Worm (Caenorhabditis elegans) whole organism, mixed stage, embryonic: Measurements from ENCODE around the gene T26H5.4.

Source experiments
- M03D4.4 ChIP-seq: sonication (generic microtip); optimal IDR thresholded peaks from 2 replicates; lab custom pipeline; 2017; ENCODE audit warnings: mild to moderate bottlenecking, missing genetic modification characterization, missing compliant biosample characterization
- bed-3 ChIP-seq: fragments of 200-800 bp; sonication (Bioruptor generic); optimal IDR thresholded peaks from 3 replicates; lab custom pipeline; 2018; ENCODE audit warnings: mild to moderate bottlenecking, missing genetic modification characterization, moderate library complexity, missing compliant biosample characterization
- blmp-1 ChIP-seq: fragments of 150-350 bp; optimal IDR thresholded peaks from 2 replicates; lab custom pipeline; 2014; ENCODE audit warnings: missing biosample characterization, missing genetic modification characterization
- ceh-43 ChIP-seq: fragments of 200-800 bp; sonication (Bioruptor generic); optimal IDR thresholded peaks from 2 replicates; lab custom pipeline; 2018; ENCODE audit warnings: mild to moderate bottlenecking, missing genetic modification characterization, moderate library complexity, missing compliant biosample characterization
- ceh-83 ChIP-seq: fragments of 200-800 bp; sonication (Bioruptor generic); optimal IDR thresholded peaks from 2 replicates; lab custom pipeline; 2018; ENCODE audit warnings: mild to moderate bottlenecking, missing genetic modification characterization, missing compliant biosample characterization
- ces-1 ChIP-seq: fragments of 150-350 bp; optimal IDR thresholded peaks from 2 replicates; lab custom pipeline; 2014; ENCODE audit warnings: missing biosample characterization, missing genetic modification reagents, missing genetic modification characterization
- cnd-1 ChIP-seq: fragments of 200-800 bp; sonication (Bioruptor generic); optimal IDR thresholded peaks from 2 replicates; lab custom pipeline; 2018; ENCODE audit warnings: mild to moderate bottlenecking, missing genetic modification characterization, missing compliant biosample characterization
- drap-1 ChIP-seq: fragments of 200-800 bp; sonication (Bioruptor generic); optimal IDR thresholded peaks from 3 replicates; lab custom pipeline; 2018; ENCODE audit warnings: mild to moderate bottlenecking, missing genetic modification characterization, missing compliant biosample characterization
- elt-3 ChIP-seq: fragments of 150-350 bp; optimal IDR thresholded peaks from 2 replicates; lab custom pipeline; 2014; ENCODE audit warnings: missing biosample characterization, missing genetic modification characterization
- flh-1 ChIP-seq: fragments of 200-800 bp; sonication (Bioruptor generic); optimal IDR thresholded peaks from 2 replicates; lab custom pipeline; 2018; ENCODE audit warnings: mild to moderate bottlenecking, missing genetic modification characterization, moderate library complexity, missing compliant biosample characterization
- hlh-1 ChIP-seq: fragments of 150-350 bp; optimal IDR thresholded peaks from 2 replicates; lab custom pipeline; 2014; ENCODE audit warnings: missing biosample characterization, missing genetic modification reagents, missing genetic modification characterization
- lin-13 ChIP-seq: fragments of 150-350 bp; optimal IDR thresholded peaks from 2 replicates; lab custom pipeline; 2014; ENCODE audit warnings: missing biosample characterization, missing genetic modification characterization
- mab-5 ChIP-seq: fragments of 150-350 bp; optimal IDR thresholded peaks from 2 replicates; lab custom pipeline; 2014; ENCODE audit warnings: missing biosample characterization, missing genetic modification characterization
- mep-1 ChIP-seq: fragments of 150-350 bp; optimal IDR thresholded peaks from 2 replicates; lab custom pipeline; 2017; ENCODE audit warnings: missing biosample characterization, missing genetic modification reagents, missing genetic modification characterization, inconsistent platforms
- mls-2 ChIP-seq: sonication (generic microtip); optimal IDR thresholded peaks from 2 replicates; lab custom pipeline; 2016; ENCODE audit warnings: mild to moderate bottlenecking, missing genetic modification characterization, moderate library complexity, missing compliant biosample characterization
- nhr-12 ChIP-seq: fragments of 150-350 bp; optimal IDR thresholded peaks from 2 replicates; lab custom pipeline; 2014; ENCODE audit warnings: missing biosample characterization, missing genetic modification characterization
- nhr-237 ChIP-seq: fragments of 150-350 bp; optimal IDR thresholded peaks from 2 replicates; lab custom pipeline; 2014; ENCODE audit warnings: missing biosample characterization, missing genetic modification characterization
- nhr-28 ChIP-seq: fragments of 150-350 bp; optimal IDR thresholded peaks from 2 replicates; lab custom pipeline; 2014; ENCODE audit warnings: missing biosample characterization, missing genetic modification characterization
- nhr-76 ChIP-seq: sonication (generic microtip); optimal IDR thresholded peaks from 2 replicates; lab custom pipeline; 2017; ENCODE audit warnings: missing biosample characterization, missing genetic modification characterization
- pha-4 ChIP-seq: fragments of 150-350 bp; optimal IDR thresholded peaks from 2 replicates; lab custom pipeline; 2018; ENCODE audit warnings: missing biosample characterization, missing genetic modification reagents, missing genetic modification characterization
- sem-2 ChIP-seq: fragments of 200-800 bp; sonication (Bioruptor generic); optimal IDR thresholded peaks from 2 replicates; lab custom pipeline; 2018; ENCODE audit warnings: mild to moderate bottlenecking, missing genetic modification characterization, missing compliant biosample characterization
- snpc-4 ChIP-seq: fragments of 150-350 bp; optimal IDR thresholded peaks from 2 replicates; lab custom pipeline; 2014; ENCODE audit warnings: missing biosample characterization, missing genetic modification characterization
- sptf-1 ChIP-seq: sonication (generic microtip); optimal IDR thresholded peaks from 2 replicates; lab custom pipeline; 2017; ENCODE audit warnings: mild to moderate bottlenecking, missing genetic modification characterization, moderate library complexity, missing compliant biosample characterization
- tbx-8 ChIP-seq: fragments of 200-800 bp; sonication (Bioruptor generic); optimal IDR thresholded peaks from 2 replicates; lab custom pipeline; 2018; ENCODE audit warnings: mild to moderate bottlenecking, missing genetic modification characterization, moderate library complexity, missing compliant biosample characterization
- unc-39 ChIP-seq: fragments of 150-350 bp; optimal IDR thresholded peaks from 2 replicates; lab custom pipeline; 2014; ENCODE audit warnings: missing biosample characterization, missing genetic modification characterization
- unc-62 ChIP-seq: fragments of 150-350 bp; optimal IDR thresholded peaks from 2 replicates; lab custom pipeline; 2014; ENCODE audit warnings: missing biosample characterization, missing genetic modification reagents, missing genetic modification characterization
- zip-8 ChIP-seq: fragments of 150-350 bp; optimal IDR thresholded peaks from 2 replicates; lab custom pipeline; 2014; ENCODE audit warnings: missing biosample characterization, missing genetic modification characterization

T26H5.4 gene

DNA sequence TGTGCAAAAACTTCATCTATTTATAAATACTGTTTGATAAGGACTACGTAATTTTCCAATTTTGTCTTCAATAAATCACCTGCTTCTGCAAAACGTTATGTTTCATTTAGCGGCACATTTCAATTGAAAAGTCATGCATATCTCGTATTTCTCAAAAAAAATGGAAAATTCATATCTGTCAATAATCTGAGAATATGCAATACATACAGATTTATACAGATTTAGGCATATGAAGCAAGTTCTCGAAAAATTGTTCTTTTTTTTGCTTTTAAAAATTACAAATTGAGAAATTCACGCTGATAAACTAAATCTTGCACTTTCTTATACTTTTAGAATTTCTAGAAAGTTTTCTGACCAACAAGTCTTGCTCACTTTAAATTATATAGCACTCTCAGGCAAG, 4.3 kb downstream of the T26H5.4 start, which contains the start of gene T26H5.11:
Gene T26H5.11, minus strand, starts transcription at position 101 of the 400 bp plus-strand sequence.
- no peak for TF ChIP-seq sem-2 (GFP tag; lab: Kevin White, UChicago)
- no peak for TF ChIP-seq elt-3 (tag; lab: Kevin White, UChicago)
- TF ChIP-seq zip-8 (tag; lab: Kevin White, UChicago): no peak
- TF ChIP-seq hlh-1: no peak
- TF ChIP-seq M03D4.4: no peak
- no peak for TF ChIP-seq tbx-8 (GFP tag; lab: Kevin White, UChicago)
- no peak for TF ChIP-seq cnd-1 (tag; lab: Kevin White, UChicago)
- no peak for TF ChIP-seq blmp-1 (tag; lab: Kevin White, UChicago)

DNA sequence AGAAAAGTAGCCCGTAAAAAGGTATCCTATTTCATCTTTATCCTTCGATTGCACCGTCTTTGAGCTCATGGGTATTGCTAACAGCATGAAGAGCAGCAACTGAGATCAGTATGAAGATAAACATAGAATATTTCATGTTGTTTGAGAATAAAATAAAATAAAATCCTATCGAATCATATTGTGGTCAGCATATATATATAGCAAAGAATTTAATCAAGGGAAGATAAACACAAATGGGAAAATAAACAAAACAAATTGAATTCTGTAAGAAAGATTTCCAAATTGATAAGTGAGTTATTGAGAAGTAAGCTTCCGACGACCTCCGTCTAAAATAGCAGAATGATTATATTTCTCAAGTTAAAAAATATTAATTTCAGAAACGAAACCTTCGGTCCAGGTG, 4.8 kb downstream of the T26H5.4 start, which contains the start of gene T26H5.10:
Gene T26H5.10, minus strand, starts transcription at position 101 of the 400 bp plus-strand sequence.
- TF ChIP-seq elt-3 (tag; lab: Kevin White, UChicago): no peak
- no peak for TF ChIP-seq nhr-28 (tag; lab: Kevin White, UChicago)
- TF ChIP-seq nhr-76: no peak
- no peak for TF ChIP-seq mls-2
- no peak for TF ChIP-seq mab-5 (tag; lab: Kevin White, UChicago)
- no peak for TF ChIP-seq snpc-4 (tag; lab: Kevin White, UChicago)

DNA sequence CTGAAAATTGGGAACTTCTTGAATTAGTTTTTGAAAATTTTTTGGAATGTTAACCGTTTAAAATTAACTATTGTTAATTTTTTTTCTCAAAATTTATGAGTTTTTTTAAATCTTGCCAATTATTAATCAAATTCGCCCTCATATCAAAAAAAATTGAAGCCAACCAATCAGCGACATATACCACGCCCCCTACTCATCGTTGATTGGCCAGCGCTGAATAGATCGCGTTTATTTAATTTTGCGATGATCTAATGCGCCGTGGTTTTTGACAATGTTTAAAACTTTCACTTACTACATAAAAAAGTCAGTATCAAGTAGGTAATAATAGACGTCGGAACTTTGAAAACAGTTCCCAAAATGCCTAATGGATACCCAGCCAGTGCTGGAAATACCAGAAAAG, 6.1 kb downstream of the T26H5.4 start:
- TF ChIP-seq unc-39 (no peak), blmp-1 (tag; lab: Kevin White, UChicago) (no peak), drap-1 (GFP tag; lab: Kevin White, UChicago) (no peak), elt-3 (tag; lab: Kevin White, UChicago) (no peak), sptf-1 (tag; lab: Kevin White, UChicago) (no peak)

DNA sequence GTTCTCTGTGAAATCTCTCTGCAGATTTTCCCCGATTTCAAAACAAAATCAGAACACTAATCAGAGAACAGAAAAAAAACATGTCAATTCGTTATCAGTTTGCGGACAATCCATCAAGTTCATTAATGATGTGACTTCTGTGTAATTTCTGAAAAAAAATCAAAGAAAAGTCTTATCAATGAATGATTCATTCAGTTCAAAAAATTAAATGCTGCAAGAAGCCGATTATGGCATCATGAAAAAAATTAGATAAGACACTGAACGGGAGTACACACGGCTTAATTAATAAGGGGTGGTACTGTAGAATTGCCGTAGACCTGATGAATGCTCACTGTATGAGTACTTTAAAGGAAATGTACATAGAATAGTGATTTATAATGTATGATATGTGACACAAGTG, 12.4 kb downstream of the T26H5.4 start:
- TF ChIP-seq nhr-12 (tag; lab: Kevin White, UChicago): no peak
- no peak for TF ChIP-seq unc-62 (GFP tag; lab: Kevin White, UChicago)
- TF ChIP-seq M03D4.4: no peak
- TF ChIP-seq lin-13 (tag; lab: Kevin White, UChicago): no peak
- TF ChIP-seq tbx-8 (GFP tag; lab: Kevin White, UChicago): no peak
- no peak for TF ChIP-seq ceh-83 (GFP tag; lab: Kevin White, UChicago)
- no peak for TF ChIP-seq ceh-43 (GFP tag; lab: Kevin White, UChicago)
- no peak for TF ChIP-seq mep-1 (tag; lab: Kevin White, UChicago)
- TF ChIP-seq bed-3 (GFP tag; lab: Kevin White, UChicago): no peak
- no peak for TF ChIP-seq sem-2 (GFP tag; lab: Kevin White, UChicago)

DNA sequence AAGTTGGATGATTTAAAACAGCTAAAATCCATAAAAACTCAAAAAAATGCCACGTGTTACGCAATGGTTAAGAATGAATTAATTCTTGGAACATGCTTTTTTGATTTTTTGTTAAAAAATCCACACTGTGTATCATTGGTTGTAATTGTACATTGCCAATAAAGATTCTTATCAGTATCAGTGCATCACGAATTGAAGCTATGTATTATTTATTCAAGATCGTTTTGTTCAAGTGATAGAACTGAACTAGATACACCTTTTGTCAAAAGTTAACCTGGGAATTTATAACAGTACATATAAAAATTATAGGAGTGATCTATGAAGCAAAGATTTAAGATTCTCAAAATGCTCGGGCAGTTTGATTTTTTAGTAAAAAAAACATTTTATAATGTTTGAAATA, 13.9 kb downstream of the T26H5.4 start:
- TF ChIP-seq sptf-1 (tag; lab: Kevin White, UChicago) (no peak), ceh-83 (GFP tag; lab: Kevin White, UChicago) (no peak), snpc-4 (tag; lab: Kevin White, UChicago) (no peak), elt-3 (tag; lab: Kevin White, UChicago) (no peak), nhr-237 (tag; lab: Kevin White, UChicago) (no peak), ces-1 (GFP tag; lab: Kevin White, UChicago) (no peak), hlh-1 (no peak), unc-39 (no peak), mab-5 (tag; lab: Kevin White, UChicago) (no peak), mep-1 (tag; lab: Kevin White, UChicago) (no peak), ceh-43 (GFP tag; lab: Kevin White, UChicago) (no peak), M03D4.4 (no peak)

DNA sequence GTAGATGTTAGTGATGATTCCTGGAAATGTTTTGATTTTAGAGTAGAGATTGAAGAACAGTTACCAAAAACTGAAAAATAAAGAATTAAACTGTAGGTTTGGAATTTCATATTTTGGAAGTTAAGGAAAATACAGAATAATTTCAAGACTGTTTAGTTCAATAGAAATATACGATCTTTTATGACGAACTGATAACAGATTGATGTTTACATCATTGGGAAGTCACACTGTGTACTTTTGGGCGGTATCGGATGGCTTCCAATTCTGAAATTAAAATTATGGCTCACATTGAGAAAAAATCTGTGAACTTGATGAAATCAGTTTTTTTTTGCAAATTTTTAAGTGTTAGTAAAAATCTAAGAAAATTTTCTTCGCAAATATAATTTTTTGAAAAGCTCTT, 16.0 kb downstream of the T26H5.4 start, which contains the start of gene T26H5.8:
Gene T26H5.8, minus strand, starts transcription at position 270 of the 400 bp plus-strand sequence.
- TF ChIP-seq sem-2 (GFP tag; lab: Kevin White, UChicago): no peak
- no peak for TF ChIP-seq pha-4 (tag; lab: Kevin White, UChicago)
- TF ChIP-seq lin-13 (tag; lab: Kevin White, UChicago): no peak
- no peak for TF ChIP-seq mls-2

DNA sequence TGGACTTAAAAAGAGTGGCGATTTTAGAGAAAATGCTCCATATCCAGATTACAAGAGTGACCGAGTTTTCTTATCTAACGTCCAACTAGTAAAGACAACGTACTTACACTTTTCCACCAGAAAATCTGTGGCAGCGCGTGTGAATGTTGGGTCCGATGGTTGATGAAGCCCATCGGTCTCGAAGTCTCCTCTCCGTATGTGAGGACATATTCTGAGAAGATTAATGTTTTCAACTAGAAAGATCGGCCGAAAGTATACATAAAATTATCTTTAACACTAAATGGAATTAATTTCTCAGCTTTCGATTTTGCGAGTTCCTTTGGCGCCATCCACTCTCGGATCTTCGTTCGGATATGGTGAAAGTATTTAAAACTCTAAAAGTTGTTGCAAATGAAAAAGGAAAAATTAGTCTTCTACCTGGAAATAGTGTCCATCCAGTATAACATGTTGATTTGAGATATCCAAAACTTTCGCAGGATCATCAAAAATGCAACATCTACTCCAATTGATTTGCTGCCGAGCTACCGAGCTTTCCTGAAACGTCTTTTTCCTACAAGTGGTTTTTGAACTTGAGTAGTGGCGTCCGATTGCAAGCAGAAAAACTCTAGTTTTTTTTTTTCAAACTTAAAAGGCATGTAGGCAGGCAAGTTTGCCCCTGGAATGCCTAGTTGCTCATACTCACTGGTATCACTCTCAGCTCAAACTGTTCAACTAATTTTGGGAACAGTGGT, 17.0 kb downstream of the T26H5.4 start:
- TF ChIP-seq M03D4.4: no peak
- TF ChIP-seq flh-1 (GFP tag; lab: Kevin White, UChicago): no peak
- TF ChIP-seq lin-13 (tag; lab: Kevin White, UChicago): no peak
- TF ChIP-seq cnd-1 (tag; lab: Kevin White, UChicago): no peak
- TF ChIP-seq sptf-1 (tag; lab: Kevin White, UChicago): no peak
- TF ChIP-seq mab-5 (tag; lab: Kevin White, UChicago): no peak
- no peak for TF ChIP-seq ceh-83 (GFP tag; lab: Kevin White, UChicago)
- TF ChIP-seq sem-2 (GFP tag; lab: Kevin White, UChicago): no peak
- TF ChIP-seq unc-62 (GFP tag; lab: Kevin White, UChicago): no peak
- TF ChIP-seq ceh-43 (GFP tag; lab: Kevin White, UChicago): no peak
- no peak for TF ChIP-seq nhr-237 (tag; lab: Kevin White, UChicago)
- no peak for TF ChIP-seq zip-8 (tag; lab: Kevin White, UChicago)
- no peak for TF ChIP-seq nhr-12 (tag; lab: Kevin White, UChicago)
